Fruit fly (Drosophila melanogaster): ENCODE measurements around the gene Klp3A.

Gene Klp3A

DNA sequence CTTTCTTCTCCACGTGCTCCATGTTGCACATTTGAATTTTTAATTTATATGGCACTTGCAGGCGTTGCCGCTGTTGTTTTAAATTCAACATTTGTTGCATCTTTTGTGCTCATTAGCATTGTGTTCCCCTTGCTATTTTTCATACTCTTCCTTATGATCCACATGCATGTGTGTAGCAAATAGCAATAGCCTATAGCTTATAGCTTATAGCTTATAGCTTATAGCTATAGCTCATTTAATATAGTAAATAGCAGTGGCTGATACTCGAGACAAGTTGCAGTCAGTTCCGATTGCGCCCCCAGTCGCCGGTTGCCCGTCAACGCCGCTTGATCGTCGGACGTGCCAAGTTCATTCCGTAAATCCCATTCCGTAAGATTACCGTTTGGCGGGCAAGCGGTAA is 51.9 kb downstream of the Klp3A start, which contains the start of gene Pdfr:
Gene Pdfr (plus strand): TSS at position 301 of the 400 bp plus-strand sequence.
- no peak for TF ChIP-seq usp (GFP tag; optimal IDR thresholded peaks at IDR 0.05)
- no peak for TF ChIP-seq GATAd (GFP tag; optimal IDR thresholded peaks at IDR 0.05)
- TF ChIP-seq Hr78 (GFP tag; optimal IDR thresholded peaks at IDR 0.05): no peak
- TF ChIP-seq CG9705 (GFP tag; optimal IDR thresholded peaks at IDR 0.05): no peak
- no peak for TF ChIP-seq Vsx2 (GFP tag; optimal IDR thresholded peaks at IDR 0.05; ENCODE audit: partially characterized antibody)
- no peak for TF ChIP-seq Dfd (GFP tag; optimal IDR thresholded peaks at IDR 0.05)
- TF ChIP-seq jim (GFP tag; optimal IDR thresholded peaks at IDR 0.05): no peak
- TF ChIP-seq Hnf4 (GFP tag; optimal IDR thresholded peaks at IDR 0.05): no peak
- TF ChIP-seq Sp1 (GFP tag; optimal IDR thresholded peaks at IDR 0.05): no peak
- no peak for TF ChIP-seq Dif (GFP tag; optimal IDR thresholded peaks at IDR 0.05; ENCODE audit: partially characterized antibody)
- TF ChIP-seq HLH106 (tag; optimal IDR thresholded peaks at IDR 0.05): no peak
- no peak for TF ChIP-seq woc (GFP tag; optimal IDR thresholded peaks at IDR 0.05)
- TF ChIP-seq h (GFP tag; optimal IDR thresholded peaks at IDR 0.05): no peak
